Fruit fly (Drosophila melanogaster): Measurements from ENCODE around the gene Grl40a.

The Grl40a gene

dm6 chr2L:22024362-22024761 lies 13.3 kb upstream of the Grl40a start (continued):
- TF ChIP-seq CG18476 (GFP tag; optimal IDR thresholded peaks at IDR 0.05) (no peak), knrl (GFP tag; IDR thresholded peaks at IDR 0.05; ENCODE audit: partially characterized antibody) (peak; percentile 59; the same call in 2 of the 3 replicates), chif (GFP tag; optimal IDR thresholded peaks at IDR 0.05) (peak in 1 of 2 experiments; percentile 7), croc (GFP tag; conservative IDR thresholded peaks at IDR 0.05) (no peak), YL-1 (GFP tag; optimal IDR thresholded peaks at IDR 0.05) (no peak), az2 (GFP tag; optimal IDR thresholded peaks at IDR 0.05) (peak; percentile 3), CG34224 (GFP tag; IDR thresholded peaks at IDR 0.05; ENCODE audit: partially characterized antibody) (0 out of 3 replicates have a peak, but pooled peaks have one; percentile 58), CG13296 (GFP tag; optimal IDR thresholded peaks at IDR 0.05) (no peak), CG3163 (GFP tag; optimal IDR thresholded peaks at IDR 0.05) (peak; percentile 92), CG9932 (GFP tag; IDR thresholded peaks at IDR 0.05) (peak; percentile 13; the same call in 1 of the 2 replicates), CG16813 (GFP tag; IDR thresholded peaks at IDR 0.05; ENCODE audit: partially characterized antibody) (peak; percentile 43; the same call in 1 of the 3 replicates), CG33557 (GFP tag; optimal IDR thresholded peaks at IDR 0.05) (peak; percentile 43), pfk (GFP tag; optimal IDR thresholded peaks at IDR 0.05) (peak; percentile 86), Med (GFP tag) (no peak), CG4424 (GFP tag; optimal IDR thresholded peaks at IDR 0.05) (no peak), lov (optimal IDR thresholded peaks at IDR 0.05) (no peak), lov (GFP tag; IDR thresholded peaks at IDR 0.05) (0 out of 3 replicates have a peak, but pooled peaks have one; percentile 23), bbx (GFP tag; IDR thresholded peaks at IDR 0.05; ENCODE audit: partially characterized antibody) (peak; percentile 44; the same call in 1 of the 2 replicates), Bteb2 (GFP tag; optimal IDR thresholded peaks at IDR 0.05) (peak; percentile 1), pb (GFP tag; optimal IDR thresholded peaks at IDR 0.05) (peak; percentile 65), Kr (GFP tag; optimal IDR thresholded peaks at IDR 0.05) (no peak), D19A (tag; optimal IDR thresholded peaks at IDR 0.05) (no peak), Trl (optimal IDR thresholded peaks at IDR 0.05) (peak; percentile 83 to 96), Trl (GFP tag; optimal IDR thresholded peaks at IDR 0.05) (peak; percentile 65), chinmo (GFP tag; IDR thresholded peaks at IDR 0.05; ENCODE audit: partially characterized antibody) (peak; percentile 91), Poxn (GFP tag; IDR thresholded peaks at IDR 0.05) (no peak), CG42726 (GFP tag; IDR thresholded peaks at IDR 0.05; ENCODE audit: partially characterized antibody) (peak; percentile 85), ab (GFP tag; optimal IDR thresholded peaks at IDR 0.05) (no peak), gsb (GFP tag; IDR thresholded peaks at IDR 0.05) (no peak), klu (GFP tag; IDR thresholded peaks at IDR 0.05) (no peak), crp (GFP tag; optimal IDR thresholded peaks at IDR 0.05) (no peak), dati (GFP tag; IDR thresholded peaks at IDR 0.05) (no peak), btn (GFP tag; optimal IDR thresholded peaks at IDR 0.05) (no peak), BtbVII (GFP tag; optimal IDR thresholded peaks at IDR 0.05) (no peak), schlank (tag; optimal IDR thresholded peaks at IDR 0.05) (no peak), CG17568 (GFP tag; optimal IDR thresholded peaks at IDR 0.05) (no peak), hb (GFP tag; IDR thresholded peaks at IDR 0.05; ENCODE audit: partially characterized antibody) (no peak), CG6683 (GFP tag; optimal IDR thresholded peaks at IDR 0.05) (no peak), E2f2 (GFP tag; IDR thresholded peaks at IDR 0.05) (0 out of 2 replicates have a peak, but pooled peaks have one; percentile 32), insv (GFP tag; optimal IDR thresholded peaks at IDR 0.05) (peak; percentile 39 to 94), Ptx1 (GFP tag; IDR thresholded peaks at IDR 0.05) (no peak; the same call in 1 of the 2 replicates), Camta (GFP tag; optimal IDR thresholded peaks at IDR 0.05) (no peak), odd (GFP tag; optimal IDR thresholded peaks at IDR 0.05) (no peak), her (GFP tag; optimal IDR thresholded peaks at IDR 0.05) (no peak), ewg (GFP tag; optimal IDR thresholded peaks at IDR 0.05) (peak; percentile 88), Adf1 (GFP tag; IDR thresholded peaks at IDR 0.05) (peak; percentile 88), CG31388 (GFP tag; optimal IDR thresholded peaks at IDR 0.05) (no peak), CG12236 (GFP tag; optimal IDR thresholded peaks at IDR 0.05) (no peak), slbo (GFP tag; IDR thresholded peaks at IDR 0.05) (peak; percentile 64), sens (GFP tag) (peak; percentile 78), CG11560 (tag; IDR thresholded peaks at IDR 0.05) (no peak)
